Fruit fly (Drosophila melanogaster): ENCODE results near the gene CG32085.

dm6 chr3L:11622750-11623149 lies 57.4 kb downstream of the CG32085 start:
- no peak for TF ChIP-seq fd102C (GFP tag; optimal IDR thresholded peaks at IDR 0.05)
- no peak for TF ChIP-seq Myb (GFP tag; optimal IDR thresholded peaks at IDR 0.05)
- no peak for TF ChIP-seq oc (tag; optimal IDR thresholded peaks at IDR 0.05)
- TF ChIP-seq CG17829 (tag; optimal IDR thresholded peaks at IDR 0.05) = no peak
- TF ChIP-seq nerfin-1 (tag; optimal IDR thresholded peaks at IDR 0.05) = no peak
- TF ChIP-seq CG14441 (GFP tag; IDR thresholded peaks at IDR 0.05) = no peak
- no peak for TF ChIP-seq CG11093 (GFP tag; IDR thresholded peaks at IDR 0.05)
- no peak for TF ChIP-seq CG4854 (GFP tag; optimal IDR thresholded peaks at IDR 0.05)
- TF ChIP-seq wdn (GFP tag; IDR thresholded peaks at IDR 0.05) = no peak
- no peak for TF ChIP-seq CG7987 (GFP tag; optimal IDR thresholded peaks at IDR 0.05)
- TF ChIP-seq pan (optimal IDR thresholded peaks at IDR 0.05) = no peak
- TF ChIP-seq pan (GFP tag; optimal IDR thresholded peaks at IDR 0.05 in 1 of 2, IDR thresholded peaks at IDR 0.05 in 1 of 2) = no peak
- TF ChIP-seq Lpt (GFP tag; optimal IDR thresholded peaks at IDR 0.05) = no peak
- TF ChIP-seq sna (GFP tag; IDR thresholded peaks at IDR 0.05; ENCODE audit: partially characterized antibody) = no peak
- no peak for TF ChIP-seq fru (optimal IDR thresholded peaks at IDR 0.05)

All from whole organism, embryonic.